Worm (Caenorhabditis elegans) whole organism, midembryonic: ENCODE data around the gene Y81G3A.1.
"Not testable (repeated sequence)": the region's sequence is repeated elsewhere in the genome, so short reads cannot be mapped to it uniquely, and the experiment has no call there.

Experiments
- T22C8.4 ChIP-seq: fragments of 200-800 bp; sonication (Bioruptor generic); IDR thresholded peaks from 2 replicates; pipeline ENCODE4 v1.3.6; 2022; ENCODE audit warnings: missing genetic modification characterization, missing compliant biosample characterization
- cog-1 ChIP-seq: sonication (generic microtip); optimal IDR thresholded peaks from 2 replicates; lab custom pipeline; 2016; ENCODE audit warnings: missing genetic modification characterization, missing compliant biosample characterization
- flt-1 ChIP-seq: fragments of 200-800 bp; sonication (Bioruptor generic); IDR thresholded peaks from 2 replicates; pipeline ENCODE4 v1.3.6; 2022; ENCODE audit warnings: missing genetic modification characterization, missing compliant biosample characterization
- klf-2 ChIP-seq: fragments of 200-800 bp; sonication (Bioruptor generic); conservative IDR thresholded peaks from 2 replicates; pipeline ENCODE4 v1.3.6; 2022; ENCODE audit warnings: missing genetic modification reagents, missing genetic modification characterization, missing compliant biosample characterization
- med-1 ChIP-seq: sonication (generic microtip); optimal IDR thresholded peaks from 2 replicates; lab custom pipeline; 2017; ENCODE audit warnings: missing genetic modification characterization, mild to moderate bottlenecking, missing compliant biosample characterization, antibody characterized with exemption, missing genetic modification reagents; ENCODE audit not compliant: insufficient read depth
- ref-1 ChIP-seq: fragments of 200-800 bp; sonication (Bioruptor generic); conservative IDR thresholded peaks from 2 replicates; pipeline ENCODE4 v1.3.6; 2022; ENCODE audit warnings: missing genetic modification reagents, missing genetic modification characterization, missing compliant biosample characterization
- tab-1 ChIP-seq: fragments of 200-800 bp; sonication (Bioruptor generic); IDR thresholded peaks from 2 replicates; pipeline ENCODE4 v1.3.6; 2022; ENCODE audit warnings: missing genetic modification characterization, missing compliant biosample characterization
- ztf-23 ChIP-seq: fragments of 200-800 bp; sonication (Bioruptor generic); IDR thresholded peaks from 2 replicates; pipeline ENCODE4 v1.3.6; 2022; ENCODE audit warnings: missing genetic modification reagents, missing genetic modification characterization, missing compliant biosample characterization
- ztf-29 ChIP-seq: fragments of 200-800 bp; sonication (Bioruptor generic); IDR thresholded peaks from 2 replicates; pipeline ENCODE4 v1.3.6; 2022; ENCODE audit warnings: missing genetic modification reagents, missing genetic modification characterization, missing compliant biosample characterization

The Y81G3A.1 gene

DNA sequence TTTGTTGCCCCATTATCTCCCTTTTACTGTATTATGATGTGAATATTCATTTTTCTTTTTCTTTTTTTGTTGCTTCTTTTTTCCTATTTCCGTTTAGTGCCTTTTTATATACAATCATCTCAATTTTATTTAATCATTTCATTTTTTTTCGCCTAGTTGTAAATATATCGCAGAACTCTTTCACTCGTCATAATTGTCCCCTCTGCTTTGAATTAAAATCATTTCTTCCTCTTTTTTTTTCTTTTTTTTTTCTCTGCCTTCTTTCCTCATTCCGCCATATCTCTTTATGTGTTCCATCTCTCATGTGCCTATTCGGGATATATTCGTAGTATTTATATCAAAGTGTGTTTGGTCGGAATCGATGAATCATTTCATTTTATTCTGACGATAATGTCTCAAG, 7.4 kb upstream of the Y81G3A.1 start, which contains the start of gene Y81G3A.4:
Y81G3A.4 (plus strand) TSS at position 301 of the 400 bp plus-strand sequence.
- TF ChIP-seq med-1 (GFP tag; lab: Kevin White, UChicago) = no peak
- TF ChIP-seq ref-1 (GFP tag; lab: Robert Waterston, UW) = no peak
- TF ChIP-seq ztf-29 (GFP tag; lab: Robert Waterston, UW) = no peak
- TF ChIP-seq T22C8.4 (GFP tag; lab: Robert Waterston, UW) = no peak
- TF ChIP-seq klf-2 (GFP tag; lab: Robert Waterston, UW) = no peak
- no peak for TF ChIP-seq cog-1
- no peak for TF ChIP-seq flt-1 (GFP tag; lab: Robert Waterston, UW)
- no peak for TF ChIP-seq tab-1
- TF ChIP-seq ztf-23 (GFP tag; lab: Robert Waterston, UW) = no peak

ce11 chrII:13085951-13086350, 2.2 kb upstream of the Y81G3A.1 start:
- TF ChIP-seq klf-2 (GFP tag; lab: Robert Waterston, UW) = no peak
- no peak for TF ChIP-seq flt-1 (GFP tag; lab: Robert Waterston, UW)
- no peak for TF ChIP-seq ztf-23 (GFP tag; lab: Robert Waterston, UW)
- TF ChIP-seq T22C8.4 (GFP tag; lab: Robert Waterston, UW) = no peak
- TF ChIP-seq med-1 (GFP tag; lab: Kevin White, UChicago) = no peak
- no peak for TF ChIP-seq cog-1
- TF ChIP-seq ztf-29 (GFP tag; lab: Robert Waterston, UW) = no peak
- TF ChIP-seq ref-1 (GFP tag; lab: Robert Waterston, UW) = no peak

ce11 chrII:13082403-13082802, 1.3 kb downstream of the Y81G3A.1 start, which contains the start of gene Y81G3A.6:
Y81G3A.6 (minus strand) TSS chrII:13082503.
- TF ChIP-seq T22C8.4, klf-2, ref-1 (GFP tag; lab: Robert Waterston, UW): not testable (repeated sequence)

DNA sequence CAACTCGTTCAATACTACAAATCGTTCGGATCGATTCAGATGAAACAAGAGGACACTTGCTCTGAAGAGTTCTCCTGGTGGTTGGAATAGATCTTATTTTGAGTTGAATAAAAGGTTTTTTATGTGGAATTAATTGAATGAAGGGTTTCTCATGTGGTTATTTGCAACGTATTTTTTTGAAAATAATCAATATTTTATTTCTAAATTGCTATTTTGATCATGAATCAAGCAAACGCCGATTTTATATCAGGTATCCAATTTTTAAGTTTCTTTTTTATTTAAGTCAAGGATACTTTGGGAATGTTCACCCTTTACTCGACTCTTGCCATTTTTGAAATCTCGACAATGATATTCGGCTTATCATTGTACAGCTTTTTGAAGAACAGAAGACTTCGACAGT, 3.1 kb downstream of the Y81G3A.1 start, which contains the start of gene Y81G3A.2:
Y81G3A.2 (plus strand) TSS at position 301 of the 400 bp plus-strand sequence.
- not testable (repeated sequence) for TF ChIP-seq ztf-23, ref-1, ztf-29 (GFP tag; lab: Robert Waterston, UW)

ce11 chrII:13078848-13079428, 4.8 kb downstream of the Y81G3A.1 start, which contains the start of gene F42G4.6:
F42G4.6 (plus strand) TSS chrII:13079378.
- TF ChIP-seq ref-1 (GFP tag; lab: Robert Waterston, UW) (no peak), ztf-23 (GFP tag; lab: Robert Waterston, UW) (no peak), T22C8.4 (GFP tag; lab: Robert Waterston, UW) (no peak), cog-1 (no peak)

- TF ChIP-seq tab-1 = no peak
Measured at ce11 chrII:13077746-13078145, 6.0 kb downstream of the Y81G3A.1 start.

ce11 chrII:13076301-13076916, 7.3 kb downstream of the Y81G3A.1 start:
- TF ChIP-seq ref-1 (GFP tag; lab: Robert Waterston, UW) (no peak), cog-1 (no peak), ztf-23 (GFP tag; lab: Robert Waterston, UW) (no peak), tab-1 (no peak), klf-2 (GFP tag; lab: Robert Waterston, UW) (no peak), med-1 (GFP tag; lab: Kevin White, UChicago) (no peak), flt-1 (GFP tag; lab: Robert Waterston, UW) (no peak), ztf-29 (GFP tag; lab: Robert Waterston, UW) (no peak), T22C8.4 (GFP tag; lab: Robert Waterston, UW) (no peak)

DNA sequence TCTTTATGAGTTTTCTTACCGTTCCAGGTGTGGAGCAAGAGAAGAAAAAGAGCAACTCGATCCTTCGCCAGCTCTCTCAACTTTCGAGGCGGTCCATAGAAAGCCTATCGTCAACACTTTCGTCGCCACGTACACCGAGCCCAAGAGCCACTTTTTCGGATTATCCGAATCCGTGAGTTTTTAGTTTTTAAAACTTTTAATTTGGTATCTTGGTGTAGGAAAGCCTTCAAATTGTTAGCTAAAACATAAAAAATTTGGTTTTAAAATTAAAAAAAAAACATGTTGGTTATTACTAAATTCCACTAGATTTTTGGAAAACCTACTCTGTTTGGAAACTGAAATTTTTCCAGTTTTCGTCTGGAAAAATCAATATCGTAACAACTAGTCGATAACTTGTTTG, 10.0 kb downstream of the Y81G3A.1 start:
- TF ChIP-seq ztf-29 (GFP tag; lab: Robert Waterston, UW) = no peak
- no peak for TF ChIP-seq med-1 (GFP tag; lab: Kevin White, UChicago)
- no peak for TF ChIP-seq tab-1
- no peak for TF ChIP-seq ztf-23 (GFP tag; lab: Robert Waterston, UW)
- no peak for TF ChIP-seq klf-2 (GFP tag; lab: Robert Waterston, UW)
- no peak for TF ChIP-seq T22C8.4 (GFP tag; lab: Robert Waterston, UW)
- no peak for TF ChIP-seq flt-1 (GFP tag; lab: Robert Waterston, UW)

DNA sequence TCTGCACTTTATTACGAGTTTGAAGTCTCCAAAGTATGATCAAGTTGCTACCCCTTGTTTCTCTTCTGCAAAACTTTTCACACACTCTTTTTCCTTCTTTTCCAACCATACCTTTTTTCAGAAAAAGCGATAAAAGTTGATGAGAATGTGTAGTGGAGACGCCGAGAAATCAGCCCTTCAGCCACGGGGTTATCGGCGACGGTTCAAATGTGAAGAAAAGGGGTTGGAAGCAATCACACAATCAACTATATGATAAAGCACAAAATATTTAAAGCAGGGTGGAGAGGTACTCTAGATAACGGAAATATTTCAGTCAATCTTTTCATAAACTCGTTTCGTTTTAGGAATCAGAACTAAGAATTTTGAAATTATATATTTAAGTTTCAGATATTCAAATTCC, 10.6 kb downstream of the Y81G3A.1 start, which contains the start of gene F42G4.5:
F42G4.5 (plus strand) TSS at position 379 of the 400 bp plus-strand sequence.
- no peak for TF ChIP-seq ref-1 (GFP tag; lab: Robert Waterston, UW)
- no peak for TF ChIP-seq tab-1
- TF ChIP-seq med-1 (GFP tag; lab: Kevin White, UChicago) = no peak
- no peak for TF ChIP-seq klf-2 (GFP tag; lab: Robert Waterston, UW)
- no peak for TF ChIP-seq flt-1 (GFP tag; lab: Robert Waterston, UW)
- no peak for TF ChIP-seq ztf-29 (GFP tag; lab: Robert Waterston, UW)
- TF ChIP-seq T22C8.4 (GFP tag; lab: Robert Waterston, UW) = no peak
- TF ChIP-seq ztf-23 (GFP tag; lab: Robert Waterston, UW) = no peak
- no peak for TF ChIP-seq cog-1

- TF ChIP-seq ztf-23 (GFP tag; lab: Robert Waterston, UW) = no peak
- 0 out of 2 replicates have a peak, but pooled peaks have one; percentile 21 for TF ChIP-seq tab-1
- no peak for TF ChIP-seq flt-1 (GFP tag; lab: Robert Waterston, UW)
Measured at ce11 chrII:13066777-13067290, 16.9 kb downstream of the Y81G3A.1 start.
